Fruit fly (Drosophila melanogaster): ENCODE data around the gene CG12716.

The CG12716 gene

DNA sequence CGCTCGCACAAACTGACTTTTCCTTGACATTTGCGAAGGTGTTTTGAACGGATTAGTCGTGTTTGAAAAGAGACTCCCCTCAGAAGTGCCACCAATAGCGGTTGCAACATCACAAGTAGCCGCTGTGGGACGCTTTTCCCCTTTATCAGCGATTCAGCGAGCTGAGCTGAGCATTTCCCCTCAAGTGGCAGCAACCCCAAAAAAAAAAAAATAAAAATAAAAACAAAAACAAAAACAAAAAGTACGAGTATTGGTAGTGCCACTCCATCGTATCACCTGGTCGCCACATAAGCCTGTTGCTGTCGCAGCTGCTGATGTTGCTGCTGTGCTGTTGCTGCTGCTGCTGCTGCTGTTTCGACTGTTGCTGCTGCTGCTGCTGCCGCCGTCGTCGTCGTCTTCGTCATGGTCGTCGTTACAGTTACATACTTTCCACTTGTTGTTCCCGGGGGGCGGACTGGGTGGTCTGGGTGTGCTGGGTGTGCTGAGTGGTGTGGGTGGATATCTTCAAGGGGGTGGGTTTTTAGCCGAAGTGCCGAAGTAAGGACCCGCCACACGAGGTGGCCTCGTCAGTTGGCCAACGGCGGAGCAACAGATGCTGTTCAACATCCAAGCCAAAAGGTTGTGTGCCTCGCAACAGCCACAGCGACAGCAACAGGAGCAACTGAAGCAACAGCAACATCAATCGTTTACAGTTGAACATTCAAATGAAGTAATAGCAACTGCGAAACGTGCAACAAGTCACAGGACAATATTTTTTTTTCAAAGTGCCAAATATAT lies 12.2 kb upstream of the CG12716 start, which contains the start of gene rsh:
rsh (plus strand) TSS at position 591 of the 777 bp plus-strand sequence.
- TF ChIP-seq Dfd (GFP tag; optimal IDR thresholded peaks at IDR 0.05), result peak; percentile 67
- no peak for TF ChIP-seq sv (GFP tag; optimal IDR thresholded peaks at IDR 0.05)

DNA sequence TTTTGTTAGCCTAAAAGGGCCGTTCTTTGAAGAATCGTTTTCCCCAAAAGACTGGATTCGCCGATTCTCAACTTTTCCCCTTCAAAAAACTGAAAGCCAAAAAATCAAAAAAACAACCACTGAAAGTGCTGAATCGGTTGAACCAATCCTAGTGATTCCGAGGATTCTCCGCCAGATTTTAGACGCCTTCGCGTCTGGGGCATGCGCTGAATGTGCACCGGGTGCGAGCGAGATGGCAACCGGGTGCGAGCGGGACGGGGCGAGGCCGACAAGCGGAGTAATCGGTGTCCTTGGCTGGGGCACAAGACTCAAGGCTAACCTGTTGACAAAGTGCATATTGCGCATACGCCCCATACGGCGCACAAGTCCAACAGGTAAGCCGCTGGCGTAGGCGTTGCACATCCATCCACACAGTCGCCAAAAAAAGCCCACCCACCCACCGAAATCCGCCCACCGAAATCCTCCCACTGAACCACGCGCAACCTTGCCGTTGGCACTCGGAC lies 11.0 kb upstream of the CG12716 start:
- no peak for TF ChIP-seq Hr83 (GFP tag; optimal IDR thresholded peaks at IDR 0.05; ENCODE audit: poor library complexity, severe bottlenecking)
- no peak for TF ChIP-seq rgr (GFP tag; optimal IDR thresholded peaks at IDR 0.05)
- TF ChIP-seq woc (GFP tag; optimal IDR thresholded peaks at IDR 0.05), result no peak
- TF ChIP-seq foxo (GFP tag; optimal IDR thresholded peaks at IDR 0.05), result no peak

dm6 chrX:12984224-12984623 lies 8.2 kb upstream of the CG12716 start, which contains the start of gene CG32643:
Gene CG32643 (plus strand): TSS chrX:12984524.
- TF ChIP-seq br (GFP tag; optimal IDR thresholded peaks at IDR 0.05) (no peak), Dfd (GFP tag; optimal IDR thresholded peaks at IDR 0.05) (no peak), fru (GFP tag; optimal IDR thresholded peaks at IDR 0.05) (no peak), usp (GFP tag; optimal IDR thresholded peaks at IDR 0.05) (no peak), CrebA (GFP tag; optimal IDR thresholded peaks at IDR 0.05; ENCODE audit: borderline replicate concordance) (no peak)

- TF ChIP-seq Myc (optimal IDR thresholded peaks at IDR 0.05) (no peak), foxo (GFP tag; optimal IDR thresholded peaks at IDR 0.05) (no peak), dmrt93B (GFP tag; optimal IDR thresholded peaks at IDR 0.05) (no peak), tai (GFP tag; optimal IDR thresholded peaks at IDR 0.05) (no peak), h (GFP tag; optimal IDR thresholded peaks at IDR 0.05) (no peak), CG9705 (GFP tag; optimal IDR thresholded peaks at IDR 0.05) (no peak), CrebA (GFP tag; optimal IDR thresholded peaks at IDR 0.05; ENCODE audit: borderline replicate concordance) (no peak), Vsx2 (GFP tag; optimal IDR thresholded peaks at IDR 0.05; ENCODE audit: partially characterized antibody) (no peak)
Measured at dm6 chrX:12970411-12970810, 5.6 kb downstream of the CG12716 start, which contains the start of gene CG15721. Gene CG15721 (plus strand): TSS chrX:12970711.

dm6 chrX:12967296-12967938 lies 8.6 kb downstream of the CG12716 start, which contains the start of gene Mur11Da:
Gene Mur11Da (plus strand): TSS chrX:12967888.
- no peak for TF ChIP-seq h (GFP tag; optimal IDR thresholded peaks at IDR 0.05)
- no peak for TF ChIP-seq Sp1 (GFP tag; optimal IDR thresholded peaks at IDR 0.05)
- no peak for TF ChIP-seq CG32264 (GFP tag; optimal IDR thresholded peaks at IDR 0.05)
- TF ChIP-seq dl (GFP tag; optimal IDR thresholded peaks at IDR 0.05; ENCODE audit: insufficient read depth in 1 of 2, partially characterized antibody in 2 of 2), result no peak
- no peak for TF ChIP-seq woc (GFP tag; optimal IDR thresholded peaks at IDR 0.05)
- no peak for TF ChIP-seq GATAd (GFP tag; optimal IDR thresholded peaks at IDR 0.05)
- no peak for TF ChIP-seq dmrt93B (GFP tag; optimal IDR thresholded peaks at IDR 0.05)

dm6 chrX:12958920-12959319 lies 17.1 kb downstream of the CG12716 start, which contains the start of gene CG32642:
Gene CG32642 (plus strand): TSS chrX:12959220.
- TF ChIP-seq dsf (GFP tag; optimal IDR thresholded peaks at IDR 0.05; ENCODE audit: borderline replicate concordance) (no peak), Hr83 (GFP tag; optimal IDR thresholded peaks at IDR 0.05; ENCODE audit: poor library complexity, severe bottlenecking) (no peak), sv (GFP tag; optimal IDR thresholded peaks at IDR 0.05) (no peak), CG32264 (GFP tag; optimal IDR thresholded peaks at IDR 0.05) (no peak), h (GFP tag; optimal IDR thresholded peaks at IDR 0.05) (no peak), Hr78 (GFP tag; optimal IDR thresholded peaks at IDR 0.05) (no peak), Hnf4 (GFP tag; optimal IDR thresholded peaks at IDR 0.05) (no peak), Dfd (GFP tag; optimal IDR thresholded peaks at IDR 0.05) (no peak), rgr (GFP tag; optimal IDR thresholded peaks at IDR 0.05) (no peak), CG9705 (GFP tag; optimal IDR thresholded peaks at IDR 0.05) (no peak), GATAd (GFP tag; optimal IDR thresholded peaks at IDR 0.05) (no peak), ey (GFP tag; optimal IDR thresholded peaks at IDR 0.05) (no peak), woc (GFP tag; optimal IDR thresholded peaks at IDR 0.05) (no peak), Vsx2 (GFP tag; optimal IDR thresholded peaks at IDR 0.05; ENCODE audit: partially characterized antibody) (no peak)
